Fruit fly (Drosophila melanogaster): ENCODE data around the gene Hr39.
A peak's percentile ranks its signal among the peaks of the same experiment; 100 is the strongest.

Hr39 gene

dm6 chr2L:21243964-21244466 lies 7.0 kb downstream of the Hr39 start (continued):
- TF ChIP-seq hkb (optimal IDR thresholded peaks at IDR 0.05) (no peak), hkb (GFP tag; IDR thresholded peaks at IDR 0.05) (no peak), Trl (optimal IDR thresholded peaks at IDR 0.05) (peak; percentile 25 to 47), Trl (GFP tag; optimal IDR thresholded peaks at IDR 0.05) (no peak), Xbp1 (GFP tag; optimal IDR thresholded peaks at IDR 0.05) (peak; percentile 12), Atf6 (GFP tag; IDR thresholded peaks at IDR 0.05) (0 out of 2 replicates have a peak, but pooled peaks have one; percentile 12), Med (GFP tag) (peak; percentile 64), CG15073 (GFP tag; optimal IDR thresholded peaks at IDR 0.05) (no peak), CG11504 (tag; optimal IDR thresholded peaks at IDR 0.05) (no peak), crol (GFP tag; IDR thresholded peaks at IDR 0.05) (peak; percentile 73), scrt (GFP tag; optimal IDR thresholded peaks at IDR 0.05) (peak; percentile 47), psq (GFP tag; optimal IDR thresholded peaks at IDR 0.05) (peak; percentile 22), seq (GFP tag; IDR thresholded peaks at IDR 0.05) (no peak), CG11456 (GFP tag; IDR thresholded peaks at IDR 0.05) (no peak), HLH54F (GFP tag; optimal IDR thresholded peaks at IDR 0.05) (no peak), sens (GFP tag) (peak; percentile 61), bab2 (GFP tag; optimal IDR thresholded peaks at IDR 0.05) (no peak), Abd-B (GFP tag; optimal IDR thresholded peaks at IDR 0.05) (no peak), CG12769 (tag; optimal IDR thresholded peaks at IDR 0.05) (peak; percentile 54), CG7556 (GFP tag; optimal IDR thresholded peaks at IDR 0.05) (no peak), caup (GFP tag; optimal IDR thresholded peaks at IDR 0.05; ENCODE audit: severe bottlenecking) (no peak), Oaz (GFP tag; IDR thresholded peaks at IDR 0.05) (no peak), CG6654 (GFP tag; optimal IDR thresholded peaks at IDR 0.05) (no peak), CG12744 (GFP tag; optimal IDR thresholded peaks at IDR 0.05) (no peak), Blimp-1 (GFP tag; optimal IDR thresholded peaks at IDR 0.05) (peak; percentile 23), CG18011 (GFP tag; optimal IDR thresholded peaks at IDR 0.05) (no peak), CG1602 (GFP tag; optimal IDR thresholded peaks at IDR 0.05) (no peak), Fer1 (GFP tag; optimal IDR thresholded peaks at IDR 0.05) (no peak), CG6813 (GFP tag; optimal IDR thresholded peaks at IDR 0.05) (no peak), luna (GFP tag; optimal IDR thresholded peaks at IDR 0.05) (no peak), nerfin-1 (tag; optimal IDR thresholded peaks at IDR 0.05) (peak; percentile 69), cg (GFP tag; optimal IDR thresholded peaks at IDR 0.05) (peak; percentile 54), lilli (GFP tag; optimal IDR thresholded peaks at IDR 0.05) (no peak), chinmo (GFP tag; IDR thresholded peaks at IDR 0.05; ENCODE audit: partially characterized antibody) (peak; percentile 80; the same call in 2 of the 4 replicates), Scr (GFP tag; IDR thresholded peaks at IDR 0.05; ENCODE audit: partially characterized antibody) (no peak), zfh2 (GFP tag; optimal IDR thresholded peaks at IDR 0.05) (no peak), br (optimal IDR thresholded peaks at IDR 0.05) (no peak), CG8388 (GFP tag; optimal IDR thresholded peaks at IDR 0.05) (no peak), Vsx1 (GFP tag; optimal IDR thresholded peaks at IDR 0.05) (no peak), Side (GFP tag; optimal IDR thresholded peaks at IDR 0.05) (no peak), Hr78 (GFP tag; optimal IDR thresholded peaks at IDR 0.05) (peak in 1 of 2 experiments; percentile 93), nmo (GFP tag; optimal IDR thresholded peaks at IDR 0.05) (no peak), CG14441 (GFP tag; IDR thresholded peaks at IDR 0.05) (no peak), CG8290 (GFP tag; optimal IDR thresholded peaks at IDR 0.05) (no peak), CG8290 (tag; optimal IDR thresholded peaks at IDR 0.05) (no peak), z (GFP tag; IDR thresholded peaks at IDR 0.05) (peak; percentile 78), CG1603 (tag; optimal IDR thresholded peaks at IDR 0.05) (no peak)
